Worm (Caenorhabditis elegans) whole organism, L4 larva: Measurements from ENCODE around the gene Y66A7A.4.

ENCODE experiments used
- aha-1 ChIP-seq: fragments of 150-350 bp; peaks from one replicate; lab custom pipeline; 2014; ENCODE audit warnings: missing biosample characterization, missing genetic modification characterization
- dpl-1 ChIP-seq: fragments of 150-350 bp; optimal IDR thresholded peaks from 2 replicates; lab custom pipeline; 2014; ENCODE audit warnings: missing biosample characterization, missing genetic modification reagents, missing genetic modification characterization
- lin-39 ChIP-seq: fragments of 150-350 bp; optimal IDR thresholded peaks from 2 replicates; lab custom pipeline; 2014; ENCODE audit warnings: missing biosample characterization, missing genetic modification reagents, missing genetic modification characterization
- mep-1 ChIP-seq: fragments of 150-350 bp; sonication (generic microtip); optimal IDR thresholded peaks from 3 replicates; lab custom pipeline; 2014; ENCODE audit warnings: missing biosample characterization, missing genetic modification characterization
- nhr-6 ChIP-seq: fragments of 150-350 bp; optimal IDR thresholded peaks from 2 replicates; lab custom pipeline; 2014; ENCODE audit warnings: missing biosample characterization, missing genetic modification characterization
- spr-1 ChIP-seq: sonication (generic microtip); optimal IDR thresholded peaks from 2 replicates; lab custom pipeline; 2016; ENCODE audit warnings: mild to moderate bottlenecking, missing genetic modification characterization, missing compliant biosample characterization
- unc-62 ChIP-seq, 3 experiments: fragments of 150-350 bp in 1 of 3; sonication (generic microtip); optimal IDR thresholded peaks in 2 of 3; peaks in 1 of 3; 1 replicate in 1 of 3; 2 replicates in 2 of 3; lab custom pipeline; 2014 to 2017; ENCODE audit warnings: missing biosample characterization in 3 of 3, missing genetic modification characterization in 3 of 3, missing genetic modification reagents in 3 of 3, missing genotype in 1 of 3

- TF ChIP-seq unc-62 (GFP tag; optimal IDR thresholded peaks at IDR 0.05 in 1 of 2; lab: Kevin White, UChicago) (no peak), unc-62 (tag; optimal IDR thresholded peaks at IDR 0.05; lab: Kevin White, UChicago) (no peak), lin-39 (tag; lab: Kevin White, UChicago) (no peak), dpl-1 (GFP tag; lab: Kevin White, UChicago) (no peak), spr-1 (tag; lab: Kevin White, UChicago) (no peak), nhr-6 (tag; lab: Kevin White, UChicago) (no peak), mep-1 (tag; lab: Kevin White, UChicago) (no peak), aha-1 (tag; lab: Kevin White, UChicago) (no peak)
These were observed 31.0 kb upstream of the Y66A7A.4 start, which contains the start of the genes Y66D12A.6 and ceh-92 for ce11 chrIII:11581372-11581771.
